Fruit fly (Drosophila melanogaster) whole organism, adult: ENCODE results near the gene Ufd4.

ENCODE experiments used
- CG11617 ChIP-seq: fragments of 200-800 bp; sonication (Bioruptor generic); optimal IDR thresholded peaks from 2 replicates; lab custom pipeline; 2017; ENCODE audit warnings: mild to moderate bottlenecking, missing biosample characterization, missing genetic modification reagents, missing genetic modification characterization
- CG12768 ChIP-seq: fragments of 200-800 bp; sonication (Bioruptor generic); optimal IDR thresholded peaks from 2 replicates; lab custom pipeline; 2017; ENCODE audit warnings: missing biosample characterization, missing genetic modification characterization, mild to moderate bottlenecking, moderate library complexity, missing genetic modification reagents
- CG14711 ChIP-seq: fragments of 200-800 bp; sonication (Bioruptor generic); optimal IDR thresholded peaks from 2 replicates; lab custom pipeline; 2018; ENCODE audit warnings: missing biosample characterization, mild to moderate bottlenecking, missing genetic modification characterization, moderate library complexity
- CG5204 ChIP-seq: fragments of 200-800 bp; sonication (Bioruptor generic); optimal IDR thresholded peaks from 2 replicates; lab custom pipeline; 2016; ENCODE audit warnings: missing biosample characterization, missing genetic modification characterization
- CG7045 ChIP-seq: fragments of 200-800 bp; sonication (Bioruptor generic); optimal IDR thresholded peaks from 2 replicates; lab custom pipeline; 2017; ENCODE audit warnings: missing biosample characterization, mild to moderate bottlenecking, missing genetic modification characterization
- CG7101 ChIP-seq: fragments of 200-800 bp; sonication (Bioruptor generic); optimal IDR thresholded peaks from 2 replicates; lab custom pipeline; 2018; ENCODE audit warnings: missing biosample characterization, mild to moderate bottlenecking, missing genetic modification characterization, moderate library complexity
- Clk ChIP-seq: fragments of 200-800 bp; sonication (Bioruptor generic); optimal IDR thresholded peaks from 2 replicates; lab custom pipeline; 2017; ENCODE audit warnings: missing biosample characterization, missing genetic modification characterization
- Crg-1 ChIP-seq: fragments of 200-800 bp; sonication (Bioruptor generic); optimal IDR thresholded peaks from 2 replicates; lab custom pipeline; 2016; ENCODE audit warnings: missing biosample characterization, missing genetic modification characterization
- Hr96 ChIP-seq: fragments of 200-800 bp; sonication (Bioruptor generic); optimal IDR thresholded peaks from 2 replicates; lab custom pipeline; 2016; ENCODE audit warnings: missing biosample characterization, missing genetic modification characterization
- Mnt ChIP-seq: fragments of 200-800 bp; sonication (Bioruptor generic); optimal IDR thresholded peaks from 2 replicates; lab custom pipeline; 2016; ENCODE audit warnings: missing biosample characterization, mild to moderate bottlenecking, missing genetic modification characterization
- bab1 ChIP-seq: fragments of 200-800 bp; sonication (Bioruptor generic); optimal IDR thresholded peaks from 3 replicates; lab custom pipeline; 2019; ENCODE audit warnings: missing biosample characterization, mild to moderate bottlenecking, missing genetic modification characterization, moderate library complexity
- cic ChIP-seq: fragments of 200-800 bp; sonication (Bioruptor generic); optimal IDR thresholded peaks from 2 replicates; lab custom pipeline; 2017; ENCODE audit warnings: missing biosample characterization, mild to moderate bottlenecking, missing genetic modification characterization, moderate library complexity
- kay ChIP-seq: fragments of 200-800 bp; sonication (Bioruptor generic); peaks from one replicate; lab custom pipeline; 2016; ENCODE audit warnings: missing biosample characterization, missing genetic modification characterization, borderline replicate concordance

DNA sequence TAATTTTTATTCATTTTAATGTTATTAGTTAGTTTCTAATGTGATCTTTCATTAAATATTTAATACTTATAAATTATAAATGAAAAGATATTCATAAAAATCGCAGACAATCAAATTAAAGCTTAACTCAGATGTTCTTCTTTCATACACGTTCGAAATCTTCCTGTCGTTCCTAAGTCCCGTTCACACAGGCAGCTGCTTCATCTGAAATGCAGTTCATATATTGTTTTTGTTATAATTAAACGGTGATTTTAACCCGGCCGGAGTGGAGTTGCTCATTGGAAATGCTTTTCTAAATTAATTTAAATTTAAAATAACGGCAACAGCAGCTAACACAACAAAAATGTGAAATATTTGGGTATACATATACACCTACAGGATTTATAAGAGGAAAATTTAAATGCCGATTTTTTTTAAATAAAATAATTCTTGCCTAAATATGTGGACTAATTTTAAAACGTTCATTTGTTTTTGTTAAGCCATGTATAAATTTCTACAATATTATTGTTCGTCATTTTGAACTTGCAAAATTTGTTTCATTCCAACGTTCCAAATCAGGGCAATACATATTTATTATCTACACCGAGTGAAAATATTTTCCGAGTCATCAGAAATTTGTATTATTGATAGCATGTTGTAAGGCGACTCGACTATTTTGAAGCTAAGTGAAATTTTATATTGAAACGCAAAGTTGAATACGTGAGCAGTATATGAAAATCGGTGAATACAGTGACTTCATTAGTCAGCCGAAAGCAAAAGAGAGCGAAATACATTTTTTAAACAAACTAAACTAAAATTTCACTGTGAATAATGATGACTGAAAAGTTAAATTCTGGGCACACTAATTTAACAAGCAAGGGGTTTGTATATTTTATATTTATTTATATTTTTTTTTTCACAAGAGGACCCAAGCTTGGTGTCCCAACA lies 53.2 kb downstream of the Ufd4 start, which contains the start of gene me31B:
- TF ChIP-seq Hr96 (GFP tag; lab: Kevin White, UChicago) (no peak), Clk (GFP tag; lab: Kevin White, UChicago) (no peak), CG11617 (GFP tag; lab: Kevin White, UChicago) (no peak), CG7101 (tag; lab: Kevin White, UChicago) (no peak), CG14711 (no peak), CG7045 (GFP tag; lab: Kevin White, UChicago) (no peak), kay (GFP tag; lab: Kevin White, UChicago) (peak; percentile 70), cic (GFP tag; lab: Kevin White, UChicago) (no peak), Mnt (no peak), Crg-1 (GFP tag; lab: Kevin White, UChicago) (no peak), CG5204 (no peak), bab1 (GFP tag; lab: Kevin White, UChicago) (no peak), CG12768 (no peak)
